Worm (Caenorhabditis elegans) whole organism, mixed stage, embryonic: ENCODE results near the gene aip-1.
A peak's percentile ranks its signal among the peaks of the same experiment; 100 is the strongest.

ENCODE experiments used
- M03D4.4 ChIP-seq: sonication (generic microtip); optimal IDR thresholded peaks from 2 replicates; lab custom pipeline; 2017; ENCODE audit warnings: mild to moderate bottlenecking, missing genetic modification characterization, missing compliant biosample characterization
- bed-3 ChIP-seq: fragments of 200-800 bp; sonication (Bioruptor generic); optimal IDR thresholded peaks from 3 replicates; lab custom pipeline; 2018; ENCODE audit warnings: mild to moderate bottlenecking, missing genetic modification characterization, moderate library complexity, missing compliant biosample characterization
- ces-1 ChIP-seq: fragments of 150-350 bp; optimal IDR thresholded peaks from 2 replicates; lab custom pipeline; 2014; ENCODE audit warnings: missing biosample characterization, missing genetic modification reagents, missing genetic modification characterization
- cnd-1 ChIP-seq: fragments of 200-800 bp; sonication (Bioruptor generic); optimal IDR thresholded peaks from 2 replicates; lab custom pipeline; 2018; ENCODE audit warnings: mild to moderate bottlenecking, missing genetic modification characterization, missing compliant biosample characterization
- elt-1 ChIP-seq: sonication (generic microtip); optimal IDR thresholded peaks from 2 replicates; lab custom pipeline; 2017; ENCODE audit warnings: missing genetic modification characterization, mild to moderate bottlenecking, missing compliant biosample characterization, antibody characterized with exemption, moderate library complexity, borderline replicate concordance; ENCODE audit not compliant: insufficient read depth
- flh-1 ChIP-seq: fragments of 200-800 bp; sonication (Bioruptor generic); optimal IDR thresholded peaks from 2 replicates; lab custom pipeline; 2018; ENCODE audit warnings: mild to moderate bottlenecking, missing genetic modification characterization, moderate library complexity, missing compliant biosample characterization
- lin-13 ChIP-seq: fragments of 150-350 bp; optimal IDR thresholded peaks from 2 replicates; lab custom pipeline; 2014; ENCODE audit warnings: missing biosample characterization, missing genetic modification characterization
- lsy-2 ChIP-seq: fragments of 150-350 bp; optimal IDR thresholded peaks from 2 replicates; lab custom pipeline; 2014; ENCODE audit warnings: missing biosample characterization, missing genetic modification characterization
- mab-5 ChIP-seq: fragments of 150-350 bp; optimal IDR thresholded peaks from 2 replicates; lab custom pipeline; 2014; ENCODE audit warnings: missing biosample characterization, missing genetic modification characterization
- mep-1 ChIP-seq: fragments of 150-350 bp; optimal IDR thresholded peaks from 2 replicates; lab custom pipeline; 2017; ENCODE audit warnings: missing biosample characterization, missing genetic modification reagents, missing genetic modification characterization, inconsistent platforms
- mls-2 ChIP-seq: sonication (generic microtip); optimal IDR thresholded peaks from 2 replicates; lab custom pipeline; 2016; ENCODE audit warnings: mild to moderate bottlenecking, missing genetic modification characterization, moderate library complexity, missing compliant biosample characterization
- nhr-237 ChIP-seq: fragments of 150-350 bp; optimal IDR thresholded peaks from 2 replicates; lab custom pipeline; 2014; ENCODE audit warnings: missing biosample characterization, missing genetic modification characterization
- nhr-28 ChIP-seq: fragments of 150-350 bp; optimal IDR thresholded peaks from 2 replicates; lab custom pipeline; 2014; ENCODE audit warnings: missing biosample characterization, missing genetic modification characterization
- pha-4 ChIP-seq: fragments of 150-350 bp; optimal IDR thresholded peaks from 2 replicates; lab custom pipeline; 2018; ENCODE audit warnings: missing biosample characterization, missing genetic modification reagents, missing genetic modification characterization
- sem-2 ChIP-seq: fragments of 200-800 bp; sonication (Bioruptor generic); optimal IDR thresholded peaks from 2 replicates; lab custom pipeline; 2018; ENCODE audit warnings: mild to moderate bottlenecking, missing genetic modification characterization, missing compliant biosample characterization
- sptf-1 ChIP-seq: sonication (generic microtip); optimal IDR thresholded peaks from 2 replicates; lab custom pipeline; 2017; ENCODE audit warnings: mild to moderate bottlenecking, missing genetic modification characterization, moderate library complexity, missing compliant biosample characterization
- unc-120 ChIP-seq: sonication (generic microtip); optimal IDR thresholded peaks from 2 replicates; lab custom pipeline; 2017; ENCODE audit warnings: missing genetic modification characterization, missing compliant biosample characterization; ENCODE audit not compliant: poor library complexity, severe bottlenecking
- unc-62 ChIP-seq: fragments of 150-350 bp; optimal IDR thresholded peaks from 2 replicates; lab custom pipeline; 2014; ENCODE audit warnings: missing biosample characterization, missing genetic modification reagents, missing genetic modification characterization
- ztf-11 ChIP-seq: fragments of 150-350 bp; optimal IDR thresholded peaks from 2 replicates; lab custom pipeline; 2014; ENCODE audit warnings: missing biosample characterization, missing genetic modification characterization

Gene aip-1

DNA sequence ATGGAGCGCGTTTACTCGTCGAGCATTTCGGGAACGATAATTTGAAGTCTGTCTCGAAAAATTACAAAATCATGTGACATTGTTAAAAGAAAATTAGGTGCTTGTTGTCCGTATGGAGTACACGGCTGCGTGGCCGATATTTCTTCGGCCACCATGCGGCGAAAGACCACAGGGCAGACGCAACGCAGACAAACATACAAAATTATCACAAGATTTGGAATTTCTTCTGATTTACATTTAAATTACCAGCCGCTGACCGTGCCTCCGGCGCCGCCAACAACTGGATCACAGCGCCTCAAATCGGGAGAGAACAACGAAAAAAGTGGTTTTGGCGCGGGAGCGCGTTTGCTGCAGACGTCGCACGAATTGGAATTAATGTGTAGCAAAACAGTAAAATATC, 43.0 kb downstream of the aip-1 start:
- TF ChIP-seq nhr-237 (tag; lab: Kevin White, UChicago) (peak; percentile 38), sptf-1 (tag; lab: Kevin White, UChicago) (peak; percentile 49), ces-1 (GFP tag; lab: Kevin White, UChicago) (peak; percentile 65), pha-4 (tag; lab: Kevin White, UChicago) (peak; percentile 51), cnd-1 (peak; percentile 25), lsy-2 (tag; lab: Kevin White, UChicago) (peak; percentile 26), unc-120 (tag; lab: Kevin White, UChicago) (peak; percentile 11), lin-13 (tag; lab: Kevin White, UChicago) (peak; percentile 34)

- TF ChIP-seq sptf-1 (tag; lab: Kevin White, UChicago) (no peak), nhr-28 (tag; lab: Kevin White, UChicago) (no peak), M03D4.4 (no peak), elt-1 (no peak), ztf-11 (tag; lab: Kevin White, UChicago) (no peak), flh-1 (GFP tag; lab: Kevin White, UChicago) (no peak), nhr-237 (tag; lab: Kevin White, UChicago) (no peak), sem-2 (GFP tag; lab: Kevin White, UChicago) (no peak), mls-2 (tag; lab: Kevin White, UChicago) (no peak), bed-3 (GFP tag; lab: Kevin White, UChicago) (no peak), mab-5 (no peak), ces-1 (GFP tag; lab: Kevin White, UChicago) (no peak), unc-62 (GFP tag; lab: Kevin White, UChicago) (no peak), mep-1 (tag; lab: Kevin White, UChicago) (no peak), cnd-1 (no peak)
- TF ChIP-seq, all 35 proteins: peak for 0
Observed at ce11 chrV:14057540-14057939, 45.4 kb downstream of the aip-1 start, which contains the start of gene F58D12.3. Gene F58D12.3 (plus strand): TSS chrV:14057840.
